Worm (Caenorhabditis elegans) whole organism, young adult: Measurements from ENCODE around the gene mpst-4.

ENCODE experiments used
- B0261.1 ChIP-seq: sonication (generic microtip); optimal IDR thresholded peaks from 2 replicates; lab custom pipeline; 2016; ENCODE audit warnings: mild to moderate bottlenecking, missing genetic modification characterization, moderate library complexity, missing compliant biosample characterization
- B0336.3 ChIP-seq: fragments of 200-800 bp; sonication (Bioruptor generic); IDR thresholded peaks from 2 replicates; pipeline ENCODE4 v1.3.6; 2022; ENCODE audit warnings: missing genetic modification characterization, missing compliant biosample characterization
- C17E4.6 ChIP-seq: fragments of 200-800 bp; sonication (Bioruptor generic); IDR thresholded peaks from 2 replicates; pipeline ENCODE4 v1.3.6; 2022; ENCODE audit warnings: missing genetic modification reagents, missing genetic modification characterization, missing compliant biosample characterization
- F22D6.2 ChIP-seq: sonication (generic microtip); optimal IDR thresholded peaks from 2 replicates; lab custom pipeline; 2016; ENCODE audit warnings: mild to moderate bottlenecking, missing genetic modification characterization, missing compliant biosample characterization
- F33H1.4 ChIP-seq: fragments of 200-800 bp; sonication (Bioruptor generic); IDR thresholded peaks from 2 replicates; pipeline ENCODE4 v1.3.6; 2022; ENCODE audit warnings: missing genetic modification reagents, missing genetic modification characterization, missing compliant biosample characterization
- F37B4.10 ChIP-seq: fragments of 200-800 bp; sonication (Bioruptor generic); IDR thresholded peaks from 2 replicates; pipeline ENCODE4 v1.3.6; 2022; ENCODE audit warnings: missing genetic modification characterization, missing compliant biosample characterization
- F57A8.1 ChIP-seq: fragments of 200-800 bp; sonication (Bioruptor generic); optimal IDR thresholded peaks from 2 replicates; lab custom pipeline; 2018; ENCODE audit warnings: mild to moderate bottlenecking, missing genetic modification characterization, moderate library complexity, missing compliant biosample characterization
- F57C9.4 ChIP-seq: sonication (generic microtip); optimal IDR thresholded peaks from 2 replicates; lab custom pipeline; 2017; ENCODE audit warnings: mild to moderate bottlenecking, missing genetic modification characterization, missing compliant biosample characterization
- K12H6.12 ChIP-seq: fragments of 200-800 bp; sonication (Bioruptor generic); optimal IDR thresholded peaks from 2 replicates; lab custom pipeline; 2018; ENCODE audit warnings: mild to moderate bottlenecking, missing genetic modification characterization, missing compliant biosample characterization
- T26A5.8 ChIP-seq: sonication (generic microtip); optimal IDR thresholded peaks from 2 replicates; lab custom pipeline; 2016; ENCODE audit warnings: missing genetic modification characterization, missing compliant biosample characterization
- Y79H2A.3 ChIP-seq: fragments of 200-800 bp; sonication (Bioruptor generic); conservative IDR thresholded peaks from 2 replicates; pipeline ENCODE4 v1.3.6; 2022; ENCODE audit warnings: missing genetic modification reagents, missing genetic modification characterization, missing compliant biosample characterization
- aptf-3 ChIP-seq: fragments of 200-800 bp; sonication (Bioruptor generic); IDR thresholded peaks from 2 replicates; pipeline ENCODE4 v1.3.6; 2022; ENCODE audit warnings: missing genetic modification characterization, missing compliant biosample characterization
- attf-6 ChIP-seq: fragments of 200-800 bp; sonication (Bioruptor generic); IDR thresholded peaks from 2 replicates; pipeline ENCODE4 v1.3.6; 2022; ENCODE audit warnings: missing genetic modification reagents, missing genetic modification characterization, missing compliant biosample characterization
- cebp-2 ChIP-seq: fragments of 200-800 bp; sonication (Bioruptor generic); IDR thresholded peaks from 2 replicates; pipeline ENCODE4 v1.3.6; 2022; ENCODE audit warnings: missing genetic modification characterization, missing compliant biosample characterization
- dox-1 ChIP-seq: fragments of 200-800 bp; sonication (Bioruptor generic); IDR thresholded peaks from 2 replicates; pipeline ENCODE4 v1.3.6; 2022; ENCODE audit warnings: missing genetic modification reagents, missing genetic modification characterization, missing compliant biosample characterization
- dpff-1 ChIP-seq: sonication (generic microtip); optimal IDR thresholded peaks from 2 replicates; lab custom pipeline; 2017; ENCODE audit warnings: mild to moderate bottlenecking, missing genetic modification characterization, missing compliant biosample characterization
- efl-1 ChIP-seq: fragments of 150-350 bp; optimal IDR thresholded peaks from 2 replicates; lab custom pipeline; 2014; ENCODE audit warnings: missing biosample characterization, missing genetic modification reagents, missing genetic modification characterization
- egl-44 ChIP-seq: fragments of 200-800 bp; sonication (Bioruptor generic); IDR thresholded peaks from 2 replicates; pipeline ENCODE4 v1.3.6; 2022; ENCODE audit warnings: missing genetic modification reagents, missing genetic modification characterization, missing compliant biosample characterization
- egrh-3 ChIP-seq: fragments of 200-800 bp; sonication (Bioruptor generic); IDR thresholded peaks from 2 replicates; pipeline ENCODE4 v1.3.6; 2022; ENCODE audit warnings: missing genetic modification reagents, missing genetic modification characterization, missing compliant biosample characterization
- fkh-3 ChIP-seq: sonication (generic microtip); optimal IDR thresholded peaks from 2 replicates; lab custom pipeline; 2016; ENCODE audit warnings: mild to moderate bottlenecking, missing genetic modification characterization, missing compliant biosample characterization
- hlh-12 ChIP-seq: sonication (generic microtip); optimal IDR thresholded peaks from 2 replicates; lab custom pipeline; 2016; ENCODE audit warnings: missing genetic modification characterization, missing compliant biosample characterization
- hmg-20 ChIP-seq: fragments of 200-800 bp; sonication (Bioruptor generic); IDR thresholded peaks from 2 replicates; pipeline ENCODE4 v1.3.6; 2022; ENCODE audit warnings: missing genetic modification reagents, missing genetic modification characterization, missing compliant biosample characterization
- hsf-1 ChIP-seq: fragments of 200-800 bp; sonication (Bioruptor generic); IDR thresholded peaks from 2 replicates; pipeline ENCODE4 v1.3.6; 2022; ENCODE audit warnings: missing genetic modification reagents, missing genetic modification characterization, missing compliant biosample characterization
- lag-1 ChIP-seq: fragments of 200-800 bp; sonication (Bioruptor generic); IDR thresholded peaks from 2 replicates; pipeline ENCODE4 v1.3.6; 2022; ENCODE audit warnings: missing genetic modification reagents, missing genetic modification characterization, missing compliant biosample characterization
- lin-26 ChIP-seq: fragments of 200-800 bp; sonication (Bioruptor generic); IDR thresholded peaks from 2 replicates; pipeline ENCODE4 v1.3.6; 2022; ENCODE audit warnings: missing genetic modification reagents, missing genetic modification characterization, missing compliant biosample characterization
- lir-1 ChIP-seq: fragments of 200-800 bp; sonication (Bioruptor generic); conservative IDR thresholded peaks from 2 replicates; pipeline ENCODE4 v1.3.6; 2022; ENCODE audit warnings: missing genetic modification reagents, missing genetic modification characterization, missing compliant biosample characterization
- lsl-1 ChIP-seq: fragments of 200-800 bp; sonication (Bioruptor generic); optimal IDR thresholded peaks from 2 replicates; lab custom pipeline; 2018; ENCODE audit warnings: mild to moderate bottlenecking, missing genetic modification characterization, moderate library complexity, missing compliant biosample characterization
- madf-10 ChIP-seq: sonication (generic microtip); optimal IDR thresholded peaks from 2 replicates; lab custom pipeline; 2016; ENCODE audit warnings: mild to moderate bottlenecking, missing genetic modification characterization, missing compliant biosample characterization
- madf-3 ChIP-seq: fragments of 200-800 bp; sonication (Bioruptor generic); IDR thresholded peaks from 2 replicates; pipeline ENCODE4 v1.3.6; 2022; ENCODE audit warnings: missing genetic modification reagents, missing genetic modification characterization, missing compliant biosample characterization
- madf-6 ChIP-seq: fragments of 200-800 bp; sonication (Bioruptor generic); IDR thresholded peaks from 2 replicates; pipeline ENCODE4 v1.3.6; 2022; ENCODE audit warnings: missing genetic modification reagents, missing genetic modification characterization, missing compliant biosample characterization
- mcd-1 ChIP-seq: fragments of 200-800 bp; sonication (Bioruptor generic); IDR thresholded peaks from 2 replicates; pipeline ENCODE4 v1.3.6; 2022; ENCODE audit warnings: missing genetic modification reagents, missing genetic modification characterization, missing compliant biosample characterization
- mel-28 ChIP-seq: sonication (generic microtip); optimal IDR thresholded peaks from 2 replicates; lab custom pipeline; 2016; ENCODE audit warnings: borderline replicate concordance, mild to moderate bottlenecking, missing genetic modification characterization, missing compliant biosample characterization
- mxl-1 ChIP-seq: sonication (generic microtip); optimal IDR thresholded peaks from 2 replicates; lab custom pipeline; 2016; ENCODE audit warnings: missing genetic modification characterization, missing compliant biosample characterization
- nfya-1 ChIP-seq: sonication (generic microtip); optimal IDR thresholded peaks from 2 replicates; lab custom pipeline; 2017; ENCODE audit warnings: antibody characterized with exemption, missing compliant biosample characterization, missing genetic modification characterization, borderline replicate concordance; ENCODE audit not compliant: insufficient read depth
- nhr-120 ChIP-seq: fragments of 200-800 bp; sonication (Bioruptor generic); IDR thresholded peaks from 2 replicates; pipeline ENCODE4 v1.3.6; 2022; ENCODE audit warnings: missing genetic modification characterization, missing compliant biosample characterization
- nhr-27 ChIP-seq: fragments of 200-800 bp; sonication (Bioruptor generic); optimal IDR thresholded peaks from 2 replicates; lab custom pipeline; 2018; ENCODE audit warnings: mild to moderate bottlenecking, missing genetic modification characterization, moderate library complexity, missing compliant biosample characterization
- nhr-80 ChIP-seq: sonication (generic microtip); optimal IDR thresholded peaks from 2 replicates; lab custom pipeline; 2016; ENCODE audit warnings: missing genetic modification characterization, missing compliant biosample characterization
- repo-1 ChIP-seq: sonication (generic microtip); optimal IDR thresholded peaks from 2 replicates; lab custom pipeline; 2017; ENCODE audit warnings: mild to moderate bottlenecking, missing genetic modification characterization, missing compliant biosample characterization
- snpc-1.3 ChIP-seq: sonication (generic microtip); optimal IDR thresholded peaks from 2 replicates; lab custom pipeline; 2017; ENCODE audit warnings: missing genetic modification characterization, mild to moderate bottlenecking, missing compliant biosample characterization, antibody characterized with exemption, moderate library complexity, missing genotype, missing genetic modification reagents; ENCODE audit not compliant: insufficient read depth
- snpc-4 ChIP-seq, 5 experiments: fragments of 150-350 bp in 1 of 5; sonication (generic microtip) in 4 of 5; optimal IDR thresholded peaks; 2 replicates each; lab custom pipeline; 2014 to 2018; ENCODE audit warnings: missing genetic modification characterization in 5 of 5, missing biosample characterization in 3 of 5, antibody characterized with exemption in 2 of 5, mild to moderate bottlenecking in 2 of 5, missing compliant biosample characterization in 2 of 5, missing genotype in 2 of 5, moderate library complexity in 2 of 5, missing genetic modification reagents in 1 of 5
- sptf-2 ChIP-seq: fragments of 200-800 bp; sonication (Bioruptor generic); optimal IDR thresholded peaks from 2 replicates; lab custom pipeline; 2018; ENCODE audit warnings: mild to moderate bottlenecking, missing genetic modification characterization, missing compliant biosample characterization
- tbx-9 ChIP-seq: sonication (generic microtip); optimal IDR thresholded peaks from 2 replicates; lab custom pipeline; 2016; ENCODE audit warnings: borderline replicate concordance, missing genetic modification characterization, inconsistent platforms, missing compliant biosample characterization
- unc-62 ChIP-seq: fragments of 150-350 bp; optimal IDR thresholded peaks from 2 replicates; lab custom pipeline; 2014; ENCODE audit warnings: missing biosample characterization, missing genetic modification reagents, missing genetic modification characterization
- xnd-1 ChIP-seq: sonication (generic microtip); optimal IDR thresholded peaks from 2 replicates; lab custom pipeline; 2016; ENCODE audit warnings: missing genotype, missing genetic modification reagents, missing genetic modification characterization, missing compliant biosample characterization
- zim-3 ChIP-seq: sonication (generic microtip); optimal IDR thresholded peaks from 2 replicates; lab custom pipeline; 2017; ENCODE audit warnings: mild to moderate bottlenecking, missing genetic modification characterization, moderate library complexity, missing compliant biosample characterization
- ztf-22 ChIP-seq: fragments of 200-800 bp; sonication (Bioruptor generic); optimal IDR thresholded peaks from 2 replicates; lab custom pipeline; 2018; ENCODE audit warnings: mild to moderate bottlenecking, missing genetic modification characterization, moderate library complexity, missing compliant biosample characterization
- ztf-25 ChIP-seq: fragments of 200-800 bp; sonication (Bioruptor generic); IDR thresholded peaks from 2 replicates; pipeline ENCODE4 v1.3.6; 2022; ENCODE audit warnings: missing genetic modification reagents, missing genetic modification characterization, missing compliant biosample characterization

The mpst-4 gene

DNA sequence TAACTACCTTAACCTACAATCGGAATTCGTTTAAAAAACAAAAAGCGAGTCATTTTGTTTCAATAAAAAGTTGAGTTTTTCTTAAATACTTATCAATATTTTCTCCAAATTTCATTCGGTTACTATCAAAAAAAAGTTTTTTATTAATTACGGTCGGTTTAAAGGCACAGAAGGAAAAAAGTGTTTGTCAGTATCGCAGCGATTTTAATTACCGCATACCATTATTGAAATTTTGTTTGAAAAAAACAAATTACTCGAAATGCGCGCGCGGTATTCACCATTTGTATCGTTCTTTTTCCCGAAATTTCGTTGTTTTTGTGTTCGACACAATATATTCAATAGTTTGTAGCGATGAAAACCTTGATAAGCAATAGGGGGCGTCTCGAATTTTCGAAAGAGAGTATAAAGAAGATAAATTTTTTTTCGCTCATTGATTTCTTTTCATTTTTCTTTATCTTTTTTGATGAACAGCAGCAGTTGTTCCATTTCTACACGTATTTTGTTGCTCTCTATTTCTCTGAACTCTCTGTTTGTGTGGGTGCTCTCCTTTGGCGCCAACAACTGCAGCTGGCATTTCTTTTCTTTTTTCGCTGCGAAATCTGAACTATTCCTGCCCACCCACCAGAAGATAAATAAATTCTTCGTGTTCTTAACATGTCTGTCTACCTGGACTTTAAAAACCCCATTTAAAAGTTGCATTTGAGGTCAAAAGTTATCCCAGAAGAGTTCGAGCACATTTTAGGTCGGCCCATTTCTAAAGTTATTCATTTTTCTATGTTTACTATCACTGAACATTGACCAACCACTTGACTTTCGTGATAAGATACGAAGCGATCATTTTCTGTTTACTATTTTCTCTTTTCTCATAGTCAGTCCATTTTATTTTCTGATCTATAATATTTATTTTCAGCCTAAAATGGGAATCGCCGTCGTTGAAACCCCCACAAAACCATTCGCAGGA lies 25.6 kb upstream of the mpst-4 start, which contains the start of gene pgm-1:
Gene pgm-1 (plus strand): TSS at position 911 of the 961 bp plus-strand sequence.
- TF ChIP-seq F57A8.1 (no peak), fkh-3 (tag; lab: Kevin White, UChicago) (no peak), dox-1 (peak; percentile 25; the same call in 1 of the 2 replicates), lag-1 (no peak), nhr-120 (GFP tag; lab: Robert Waterston, UW) (no peak), egl-44 (GFP tag; lab: Robert Waterston, UW) (no peak), mcd-1 (0 out of 2 replicates have a peak, but pooled peaks have one; percentile 13), dpff-1 (tag; lab: Kevin White, UChicago) (no peak), snpc-1.3 (tag; lab: Kevin White, UChicago) (peak; percentile 8), attf-6 (GFP tag; lab: Robert Waterston, UW) (no peak), snpc-4 (GFP tag; optimal IDR thresholded peaks at IDR 0.05; lab: Kevin White, UChicago) (no peak), snpc-4 (tag; optimal IDR thresholded peaks at IDR 0.05; lab: Kevin White, UChicago) (no peak), mel-28 (tag; lab: Kevin White, UChicago) (no peak), lin-26 (GFP tag; lab: Robert Waterston, UW) (0 out of 2 replicates have a peak, but pooled peaks have one; percentile 24), aptf-3 (GFP tag; lab: Robert Waterston, UW) (no peak), B0261.1 (tag; lab: Kevin White, UChicago) (no peak), cebp-2 (GFP tag; lab: Robert Waterston, UW) (no peak), nhr-27 (tag; lab: Kevin White, UChicago) (no peak), nfya-1 (tag; lab: Kevin White, UChicago) (no peak), lsl-1 (GFP tag; lab: Kevin White, UChicago) (peak; percentile 94), hlh-12 (no peak), egrh-3 (GFP tag; lab: Robert Waterston, UW) (no peak; the same call in 1 of the 2 replicates), hsf-1 (GFP tag; lab: Robert Waterston, UW) (peak; percentile 86), T26A5.8 (tag; lab: Kevin White, UChicago) (no peak), unc-62 (GFP tag; lab: Kevin White, UChicago) (no peak), lir-1 (GFP tag; lab: Robert Waterston, UW) (no peak), F22D6.2 (tag; lab: Kevin White, UChicago) (no peak), madf-6 (GFP tag; lab: Robert Waterston, UW) (peak; percentile 90), ztf-22 (no peak), F57C9.4 (tag; lab: Kevin White, UChicago) (no peak), K12H6.12 (tag; lab: Kevin White, UChicago) (peak; percentile 14), efl-1 (GFP tag; lab: Kevin White, UChicago) (peak; percentile 74), B0336.3 (GFP tag; lab: Robert Waterston, UW) (no peak), madf-3 (no peak), hmg-20 (no peak), nhr-80 (tag; lab: Kevin White, UChicago) (peak; percentile 15), tbx-9 (no peak), F33H1.4 (GFP tag; lab: Robert Waterston, UW) (peak; percentile 52; the same call in 1 of the 2 replicates), xnd-1 (tag; lab: Kevin White, UChicago) (peak; percentile 73), sptf-2 (no peak), zim-3 (no peak), Y79H2A.3 (no peak), repo-1 (no peak), ztf-25 (GFP tag; lab: Robert Waterston, UW) (no peak), mxl-1 (tag; lab: Kevin White, UChicago) (no peak), C17E4.6 (GFP tag; lab: Robert Waterston, UW) (no peak), F37B4.10 (GFP tag; lab: Robert Waterston, UW) (no peak), madf-10 (no peak)
